Fruit fly (Drosophila melanogaster) whole organism, embryonic: ENCODE data around the gene CG43318.

Experiments used
- Antp ChIP-seq: fragments of 200-800 bp; sonication (Bioruptor generic); optimal IDR thresholded peaks from 3 replicates; lab custom pipeline; 2016; ENCODE audit warnings: missing biosample characterization, missing genetic modification characterization
- BEAF-32 ChIP-seq: fragments of 200-800 bp; sonication (Bioruptor generic); optimal IDR thresholded peaks from 3 replicates; lab custom pipeline; 2017; ENCODE audit warnings: missing biosample characterization, missing genetic modification characterization, mild to moderate bottlenecking, moderate library complexity, missing genetic modification reagents
- CG1024 ChIP-seq: fragments of 200-800 bp; sonication (Bioruptor generic); IDR thresholded peaks from 2 replicates; pipeline ENCODE4 v1.3.6; 2022; ENCODE audit warnings: missing biosample characterization, missing genetic modification characterization
- CG10267 ChIP-seq: fragments of 200-800 bp; sonication (Bioruptor generic); optimal IDR thresholded peaks from 2 replicates; lab custom pipeline; 2018; ENCODE audit warnings: missing biosample characterization, mild to moderate bottlenecking, missing genetic modification characterization, moderate library complexity
- CG10979 ChIP-seq: fragments of 200-800 bp; sonication (Bioruptor generic); optimal IDR thresholded peaks from 2 replicates; lab custom pipeline; 2018; ENCODE audit warnings: missing biosample characterization, mild to moderate bottlenecking, missing genetic modification characterization, moderate library complexity
- CG12391 ChIP-seq: fragments of 200-800 bp; sonication (Bioruptor generic); optimal IDR thresholded peaks from 3 replicates; lab custom pipeline; 2018; ENCODE audit warnings: missing biosample characterization, mild to moderate bottlenecking, missing genetic modification characterization, moderate library complexity
- CG12659 ChIP-seq: fragments of 200-800 bp; sonication (Bioruptor generic); optimal IDR thresholded peaks from 3 replicates; lab custom pipeline; 2017; ENCODE audit warnings: mild to moderate bottlenecking, missing biosample characterization, missing genetic modification reagents, missing genetic modification characterization
- CG14965 ChIP-seq: fragments of 200-800 bp; sonication (Bioruptor generic); optimal IDR thresholded peaks from 2 replicates; lab custom pipeline; 2016; ENCODE audit warnings: missing biosample characterization, missing genetic modification characterization, borderline replicate concordance
- CG1647 ChIP-seq: fragments of 200-800 bp; sonication (Bioruptor generic); optimal IDR thresholded peaks from 3 replicates; lab custom pipeline; 2016; ENCODE audit warnings: missing biosample characterization, missing genetic modification characterization
- CG17359 ChIP-seq: fragments of 200-800 bp; sonication (Bioruptor generic); optimal IDR thresholded peaks from 3 replicates; lab custom pipeline; 2018; ENCODE audit warnings: missing biosample characterization, mild to moderate bottlenecking, missing genetic modification characterization, moderate library complexity
- CG17385 ChIP-seq: fragments of 200-800 bp; sonication (Bioruptor generic); optimal IDR thresholded peaks from 3 replicates; lab custom pipeline; 2018; ENCODE audit warnings: missing biosample characterization, mild to moderate bottlenecking, missing genetic modification characterization
- CG34376 ChIP-seq: fragments of 200-800 bp; sonication (Bioruptor generic); optimal IDR thresholded peaks from 2 replicates; lab custom pipeline; 2018; ENCODE audit warnings: missing biosample characterization, mild to moderate bottlenecking, missing genetic modification characterization
- CG5180 ChIP-seq: fragments of 200-800 bp; sonication (Bioruptor generic); optimal IDR thresholded peaks from 3 replicates; lab custom pipeline; 2017; ENCODE audit warnings: missing biosample characterization, missing genetic modification characterization, mild to moderate bottlenecking, moderate library complexity, missing genetic modification reagents
- CG5953 ChIP-seq: fragments of 200-800 bp; sonication (Bioruptor generic); IDR thresholded peaks from 2 replicates; pipeline ENCODE4 v1.3.6; 2022; ENCODE audit warnings: missing biosample characterization, missing genetic modification characterization
- CG6854 ChIP-seq: fragments of 200-800 bp; sonication (Bioruptor generic); optimal IDR thresholded peaks from 3 replicates; lab custom pipeline; 2017; ENCODE audit warnings: missing biosample characterization, mild to moderate bottlenecking, missing genetic modification characterization
- CG7372 ChIP-seq: fragments of 200-800 bp; sonication (Bioruptor generic); IDR thresholded peaks from 2 replicates; pipeline ENCODE4 v1.3.6; 2022; ENCODE audit warnings: missing biosample characterization, missing genetic modification characterization
- CG8478 ChIP-seq: fragments of >200 bp; optimal IDR thresholded peaks from 2 replicates; lab custom pipeline; 2018
- CG8944 ChIP-seq: fragments of 200-800 bp; sonication (Bioruptor generic); optimal IDR thresholded peaks from 3 replicates; lab custom pipeline; 2016; ENCODE audit warnings: missing biosample characterization, missing genetic modification characterization
- CG9609 ChIP-seq: fragments of 200-800 bp; sonication (Bioruptor generic); optimal IDR thresholded peaks from 3 replicates; lab custom pipeline; 2016; ENCODE audit warnings: missing biosample characterization, missing genetic modification characterization
- CG9727 ChIP-seq: fragments of 200-800 bp; sonication (Bioruptor generic); optimal IDR thresholded peaks from 3 replicates; lab custom pipeline; 2017; ENCODE audit warnings: missing biosample characterization, mild to moderate bottlenecking, missing genetic modification characterization
- CHES-1-like ChIP-seq: fragments of 200-800 bp; sonication (Bioruptor generic); optimal IDR thresholded peaks from 2 replicates; lab custom pipeline; 2016; ENCODE audit warnings: missing biosample characterization, missing genetic modification characterization
- CoRest ChIP-seq: fragments of 200-800 bp; sonication (Bioruptor generic); optimal IDR thresholded peaks from 3 replicates; lab custom pipeline; 2018; ENCODE audit warnings: missing biosample characterization, mild to moderate bottlenecking, missing genetic modification characterization, moderate library complexity
- CrebB ChIP-seq: fragments of 200-800 bp; sonication (Bioruptor generic); optimal IDR thresholded peaks from 3 replicates; lab custom pipeline; 2018; ENCODE audit warnings: missing biosample characterization, mild to moderate bottlenecking, missing genetic modification characterization
- Ets65A ChIP-seq: fragments of 200-800 bp; sonication (Bioruptor generic); peaks from one replicate; lab custom pipeline; 2016; ENCODE audit warnings: missing biosample characterization, missing genetic modification characterization
- H15 ChIP-seq: fragments of 200-800 bp; sonication (Bioruptor generic); IDR thresholded peaks from 3 replicates; pipeline ENCODE4 v1.3.6; 2022; ENCODE audit warnings: missing biosample characterization, missing genetic modification characterization
- Jarid2 ChIP-seq: fragments of 200-800 bp; sonication (Bioruptor generic); optimal IDR thresholded peaks from 3 replicates; lab custom pipeline; 2017; ENCODE audit warnings: mild to moderate bottlenecking, missing biosample characterization, missing genetic modification reagents, missing genetic modification characterization
- Med ChIP-seq: fragments of 200-800 bp; sonication (Bioruptor generic); peaks from one replicate; lab custom pipeline; 2016; ENCODE audit warnings: missing biosample characterization, missing genetic modification characterization, mild to moderate bottlenecking, inconsistent platforms, moderate library complexity
- Nf-YB ChIP-seq: fragments of 200-800 bp; sonication (Bioruptor generic); optimal IDR thresholded peaks from 3 replicates; lab custom pipeline; 2019; ENCODE audit warnings: missing biosample characterization, mild to moderate bottlenecking, missing genetic modification characterization, moderate library complexity
- Opbp ChIP-seq: fragments of 200-800 bp; sonication (Bioruptor generic); IDR thresholded peaks from 3 replicates; pipeline ENCODE4 v1.3.6; 2022; ENCODE audit warnings: missing biosample characterization, missing genetic modification characterization; ENCODE audit not compliant: partially characterized antibody
- Poxn ChIP-seq: fragments of 200-800 bp; sonication (Bioruptor generic); IDR thresholded peaks from 2 replicates; pipeline ENCODE4 v1.3.6; 2022; ENCODE audit warnings: missing biosample characterization, missing genetic modification characterization
- Vsx1 ChIP-seq: fragments of 200-800 bp; sonication (Bioruptor generic); optimal IDR thresholded peaks from 2 replicates; lab custom pipeline; 2017; ENCODE audit warnings: missing biosample characterization, mild to moderate bottlenecking, missing genetic modification characterization, missing genetic modification reagents
- chif ChIP-seq, 2 experiments: fragments of 200-800 bp; sonication (Bioruptor generic); optimal IDR thresholded peaks; 3 replicates each; lab custom pipeline; 2016; ENCODE audit warnings: missing biosample characterization in 2 of 2, missing genetic modification characterization in 2 of 2
- crp ChIP-seq, 2 experiments: fragments of 200-800 bp; sonication (Bioruptor generic); optimal IDR thresholded peaks; 2 replicates in 1 of 2; 3 replicates in 1 of 2; lab custom pipeline; 2017; ENCODE audit warnings: missing biosample characterization in 2 of 2, missing genetic modification characterization in 2 of 2, mild to moderate bottlenecking in 1 of 2, moderate library complexity in 1 of 2
- emc ChIP-seq: fragments of 200-800 bp; sonication (Bioruptor generic); optimal IDR thresholded peaks from 2 replicates; lab custom pipeline; 2016; ENCODE audit warnings: missing biosample characterization, missing genetic modification characterization
- ems ChIP-seq: fragments of 200-800 bp; sonication (Bioruptor generic); optimal IDR thresholded peaks from 3 replicates; lab custom pipeline; 2016; ENCODE audit warnings: missing biosample characterization, missing genetic modification characterization
- fd102C ChIP-seq: fragments of 200-800 bp; sonication (Bioruptor generic); optimal IDR thresholded peaks from 2 replicates; lab custom pipeline; 2018; ENCODE audit warnings: missing biosample characterization, mild to moderate bottlenecking, missing genetic modification characterization, moderate library complexity
- ftz-f1 ChIP-seq: fragments of 200-800 bp; sonication (Bioruptor generic); optimal IDR thresholded peaks from 2 replicates; lab custom pipeline; 2016; ENCODE audit warnings: missing biosample characterization, missing genetic modification characterization
- hbn ChIP-seq: fragments of 200-800 bp; sonication (Bioruptor generic); IDR thresholded peaks from 2 replicates; pipeline ENCODE4 v1.3.6; 2022; ENCODE audit warnings: missing biosample characterization, missing genetic modification characterization; ENCODE audit not compliant: partially characterized antibody
- pan ChIP-seq, 4 experiments: fragments of >200 bp in 3 of 4; fragments of 200-800 bp in 1 of 4; sonication (Bioruptor generic) in 1 of 4; optimal IDR thresholded peaks in 3 of 4; IDR thresholded peaks in 1 of 4; 2 replicates each; pipeline versions ENCODE4 v1.3.6 to Lab custom; 2017 to 2022; ENCODE audit warnings: missing biosample characterization in 2 of 4, missing genetic modification characterization in 2 of 4, mixed read lengths in 1 of 4
- peb ChIP-seq: fragments of 200-800 bp; sonication (Bioruptor generic); IDR thresholded peaks from 2 replicates; pipeline ENCODE4 v1.3.6; 2022; ENCODE audit warnings: missing biosample characterization, missing genetic modification characterization
- pzg ChIP-seq: fragments of 200-800 bp; sonication (Bioruptor generic); optimal IDR thresholded peaks from 3 replicates; lab custom pipeline; 2018; ENCODE audit warnings: missing biosample characterization, mild to moderate bottlenecking, missing genetic modification characterization, moderate library complexity
- so ChIP-seq: fragments of 200-800 bp; sonication (Bioruptor generic); IDR thresholded peaks from 3 replicates; pipeline ENCODE4 v1.3.6; 2022; ENCODE audit warnings: missing biosample characterization, missing genetic modification characterization
- sob ChIP-seq: fragments of 200-800 bp; sonication (Bioruptor generic); IDR thresholded peaks from 2 replicates; pipeline ENCODE4 v1.3.6; 2022; ENCODE audit warnings: missing biosample characterization, missing genetic modification characterization
- sr ChIP-seq: fragments of 200-800 bp; sonication (Bioruptor generic); IDR thresholded peaks from 3 replicates; pipeline ENCODE4 v1.3.6; 2022; ENCODE audit warnings: missing biosample characterization, missing genetic modification characterization
- ssp ChIP-seq: fragments of 200-800 bp; sonication (Bioruptor generic); IDR thresholded peaks from 2 replicates; pipeline ENCODE4 v1.3.6; 2022; ENCODE audit warnings: missing biosample characterization, missing genetic modification characterization
- ttk ChIP-seq: fragments of 200-800 bp; sonication (Bioruptor generic); IDR thresholded peaks from 2 replicates; pipeline ENCODE4 v2.1.2; 2022; ENCODE audit warnings: missing biosample characterization, missing genetic modification characterization
- vvl ChIP-seq: fragments of 200-800 bp; sonication (Bioruptor generic); IDR thresholded peaks from 2 replicates; pipeline ENCODE4 v1.3.6; 2022; ENCODE audit warnings: missing biosample characterization, missing genetic modification characterization
- z ChIP-seq: fragments of 200-800 bp; sonication (Bioruptor generic); IDR thresholded peaks from 3 replicates; pipeline ENCODE4 v1.3.6; 2022; ENCODE audit warnings: missing biosample characterization, missing genetic modification characterization

Gene CG43318

DNA sequence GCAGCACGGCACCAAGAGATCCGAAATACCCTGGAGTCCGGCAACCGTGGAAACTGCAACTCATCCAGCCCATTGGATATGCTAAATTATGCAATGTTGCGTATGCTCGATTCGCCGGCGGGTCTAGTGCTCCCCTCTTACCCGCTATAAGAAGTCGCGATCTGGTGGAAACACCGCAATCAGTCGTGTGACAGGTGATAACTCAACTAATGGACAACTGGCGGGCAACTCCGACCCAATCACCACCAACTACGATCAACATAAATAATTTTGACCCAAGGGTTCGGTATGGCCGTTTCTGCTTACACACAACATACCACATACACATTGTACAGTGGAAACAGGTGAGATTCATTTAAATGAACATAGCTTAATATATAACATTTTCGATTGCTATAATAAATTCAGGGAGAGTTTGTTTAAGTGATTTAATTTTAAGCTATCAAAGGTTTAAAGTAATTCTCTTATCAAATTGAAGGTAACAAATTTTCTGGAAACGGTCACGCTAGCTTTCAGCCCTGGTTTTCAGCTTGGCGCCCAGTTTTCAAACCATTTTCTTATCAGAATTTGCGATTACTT, 24.0 kb upstream of the CG43318 start, which contains the start of gene Hmt-1 (continued):
- TF ChIP-seq Vsx1 (GFP tag; lab: Kevin White, UChicago) (no peak), CHES-1-like (GFP tag; lab: Kevin White, UChicago) (peak; percentile 3), CG5180 (no peak), Nf-YB (GFP tag; lab: Kevin White, UChicago) (peak; percentile 34), BEAF-32 (GFP tag; lab: Kevin White, UChicago) (peak; percentile 47), CG9727 (GFP tag; lab: Kevin White, UChicago) (peak; percentile 9), emc (GFP tag; lab: Kevin White, UChicago) (no peak), CG1647 (GFP tag; lab: Kevin White, UChicago) (no peak), sob (0 out of 2 replicates have a peak, but pooled peaks have one; percentile 20), ssp (GFP tag; lab: Robert Waterston, UW) (peak; percentile 74), ems (peak; percentile 14), Med (peak; percentile 81), CoRest (tag; lab: Kevin White, UChicago) (no peak), CG5953 (GFP tag; lab: Robert Waterston, UW) (no peak), pan (optimal IDR thresholded peaks at IDR 0.05; lab: Kevin White, UChicago) (no peak), pan (GFP tag; optimal IDR thresholded peaks at IDR 0.05 in 1 of 2, IDR thresholded peaks at IDR 0.05 in 1 of 2) (no peak), CG8478 (lab: Kevin White, UChicago) (no peak), sr (no peak), Opbp (no peak), CG12391 (tag; lab: Kevin White, UChicago) (peak; percentile 64), crp (GFP tag; optimal IDR thresholded peaks at IDR 0.05; lab: Kevin White, UChicago) (peak in 1 of 2 experiments; percentile 32), CG10979 (peak; percentile 32), CG17385 (GFP tag; lab: Kevin White, UChicago) (no peak), CG6854 (GFP tag; lab: Kevin White, UChicago) (no peak), CG7372 (no peak), vvl (GFP tag; lab: Robert Waterston, UW) (peak; percentile 81), CG14965 (GFP tag; lab: Kevin White, UChicago) (no peak), CG10267 (tag; lab: Kevin White, UChicago) (no peak), CG17359 (tag; lab: Kevin White, UChicago) (no peak), chif (GFP tag; optimal IDR thresholded peaks at IDR 0.05; lab: Kevin White, UChicago) (peak in 1 of 2 experiments; percentile 6), z (GFP tag; lab: Robert Waterston, UW) (0 out of 3 replicates have a peak, but pooled peaks have one; percentile 28), CG8944 (GFP tag; lab: Kevin White, UChicago) (no peak)

DNA sequence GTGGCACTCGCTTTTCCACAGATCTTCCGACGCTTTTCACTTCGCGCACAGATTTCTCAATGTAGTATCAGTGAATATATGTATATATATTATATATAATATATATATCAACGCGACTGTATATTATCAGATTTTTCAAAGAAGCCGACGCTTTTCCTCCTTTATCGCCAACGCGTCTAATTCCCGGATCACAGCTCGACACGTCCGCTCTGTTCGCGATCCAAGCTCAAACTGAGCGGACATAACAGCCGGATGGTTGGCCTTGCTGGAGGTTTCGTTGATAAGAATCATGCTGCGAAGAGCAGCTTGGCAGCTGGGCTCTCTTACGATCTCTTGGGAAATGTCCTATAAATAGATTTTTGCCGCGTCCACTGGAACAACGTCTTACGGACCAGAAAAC, 20.1 kb upstream of the CG43318 start, which contains the start of gene cv-d:
TSS of gene cv-d (minus strand) at position 235 of the 400 bp plus-strand sequence.
- no peak for TF ChIP-seq peb (GFP tag; lab: Robert Waterston, UW)
- TF ChIP-seq CG12659 (GFP tag; lab: Kevin White, UChicago) = no peak
- peak; percentile 34 for TF ChIP-seq Ets65A (GFP tag; lab: Kevin White, UChicago)
- no peak for TF ChIP-seq Antp
- TF ChIP-seq fd102C (GFP tag; lab: Kevin White, UChicago) = no peak
- TF ChIP-seq ftz-f1 (GFP tag; lab: Kevin White, UChicago) = peak; percentile 6
- no peak for TF ChIP-seq hbn
- no peak for TF ChIP-seq CrebB (tag; lab: Kevin White, UChicago)
- TF ChIP-seq CG9609 (GFP tag; lab: Kevin White, UChicago) = no peak
- peak; percentile 29 for TF ChIP-seq CG34376 (GFP tag; lab: Kevin White, UChicago)
- TF ChIP-seq Poxn (GFP tag; lab: Robert Waterston, UW) = no peak
- no peak for TF ChIP-seq so (GFP tag; lab: Robert Waterston, UW)
- no peak for TF ChIP-seq H15 (GFP tag; lab: Robert Waterston, UW)
- no peak for TF ChIP-seq pzg (GFP tag; lab: Kevin White, UChicago)
- no peak for TF ChIP-seq ttk (GFP tag; lab: Robert Waterston, UW)
- no peak for TF ChIP-seq CG1024 (GFP tag; lab: Robert Waterston, UW)
- TF ChIP-seq ssp (GFP tag; lab: Robert Waterston, UW) = no peak
- peak; percentile 25 for TF ChIP-seq Jarid2 (GFP tag; lab: Kevin White, UChicago)
